Worm (Caenorhabditis elegans): ENCODE data around the gene zipt-17.

DNA sequence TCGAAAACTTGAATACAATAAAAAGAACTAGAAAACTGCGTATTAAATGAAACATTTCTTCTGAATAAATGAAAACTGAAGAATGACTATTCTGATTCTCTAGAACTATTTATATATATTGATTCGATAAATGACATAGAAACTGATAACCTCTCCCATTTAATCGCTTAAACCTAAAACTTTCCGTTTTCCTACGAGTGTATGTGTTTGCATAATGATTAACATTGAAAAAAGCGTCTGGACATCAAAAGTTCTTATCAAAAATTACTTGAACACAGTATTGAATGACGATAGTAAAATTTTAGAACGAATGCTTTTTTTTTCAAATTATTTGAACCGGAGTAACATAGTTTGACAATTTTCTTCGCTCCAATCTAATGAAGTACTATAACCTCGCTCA, 25.0 kb downstream of the zipt-17 start, which contains the start of gene C49C3.9:
- no peak for TF ChIP-seq Y79H2A.3 (GFP tag; conservative IDR thresholded peaks at IDR 0.05)
- no peak for TF ChIP-seq pha-4 (tag; optimal IDR thresholded peaks at IDR 0.05)
- TF ChIP-seq let-526 (GFP tag; IDR thresholded peaks at IDR 0.05): no peak
- no peak for TF ChIP-seq snpc-4 (GFP tag; optimal IDR thresholded peaks at IDR 0.05)
- no peak for TF ChIP-seq snpc-4 (tag; optimal IDR thresholded peaks at IDR 0.05)
- TF ChIP-seq K12H6.12 (tag; optimal IDR thresholded peaks at IDR 0.05): no peak
